Worm (Caenorhabditis elegans) whole organism, midembryonic: ENCODE results near the gene F57F4.1.

Source experiments
- T22C8.4 ChIP-seq: fragments of 200-800 bp; sonication (Bioruptor generic); IDR thresholded peaks from 2 replicates; pipeline ENCODE4 v1.3.6; 2022; ENCODE audit warnings: missing genetic modification characterization, missing compliant biosample characterization
- cog-1 ChIP-seq: sonication (generic microtip); optimal IDR thresholded peaks from 2 replicates; lab custom pipeline; 2016; ENCODE audit warnings: missing genetic modification characterization, missing compliant biosample characterization
- klf-2 ChIP-seq: fragments of 200-800 bp; sonication (Bioruptor generic); conservative IDR thresholded peaks from 2 replicates; pipeline ENCODE4 v1.3.6; 2022; ENCODE audit warnings: missing genetic modification reagents, missing genetic modification characterization, missing compliant biosample characterization
- tab-1 ChIP-seq: fragments of 200-800 bp; sonication (Bioruptor generic); IDR thresholded peaks from 2 replicates; pipeline ENCODE4 v1.3.6; 2022; ENCODE audit warnings: missing genetic modification characterization, missing compliant biosample characterization
- ztf-23 ChIP-seq: fragments of 200-800 bp; sonication (Bioruptor generic); IDR thresholded peaks from 2 replicates; pipeline ENCODE4 v1.3.6; 2022; ENCODE audit warnings: missing genetic modification reagents, missing genetic modification characterization, missing compliant biosample characterization
- ztf-29 ChIP-seq: fragments of 200-800 bp; sonication (Bioruptor generic); IDR thresholded peaks from 2 replicates; pipeline ENCODE4 v1.3.6; 2022; ENCODE audit warnings: missing genetic modification reagents, missing genetic modification characterization, missing compliant biosample characterization

- TF ChIP-seq T22C8.4 (GFP tag; lab: Robert Waterston, UW) (no peak), ztf-23 (GFP tag; lab: Robert Waterston, UW) (no peak), klf-2 (GFP tag; lab: Robert Waterston, UW) (no peak), tab-1 (GFP tag; lab: Robert Waterston, UW) (no peak), cog-1 (tag; lab: Kevin White, UChicago) (no peak), ztf-29 (GFP tag; lab: Robert Waterston, UW) (no peak)
Observed at ce11 chrV:6442037-6442436, 51.8 kb downstream of the F57F4.1 start, which contains the start of gene T05H4.3.
